Fruit fly (Drosophila melanogaster): ENCODE data around the gene nht.

nht gene

DNA sequence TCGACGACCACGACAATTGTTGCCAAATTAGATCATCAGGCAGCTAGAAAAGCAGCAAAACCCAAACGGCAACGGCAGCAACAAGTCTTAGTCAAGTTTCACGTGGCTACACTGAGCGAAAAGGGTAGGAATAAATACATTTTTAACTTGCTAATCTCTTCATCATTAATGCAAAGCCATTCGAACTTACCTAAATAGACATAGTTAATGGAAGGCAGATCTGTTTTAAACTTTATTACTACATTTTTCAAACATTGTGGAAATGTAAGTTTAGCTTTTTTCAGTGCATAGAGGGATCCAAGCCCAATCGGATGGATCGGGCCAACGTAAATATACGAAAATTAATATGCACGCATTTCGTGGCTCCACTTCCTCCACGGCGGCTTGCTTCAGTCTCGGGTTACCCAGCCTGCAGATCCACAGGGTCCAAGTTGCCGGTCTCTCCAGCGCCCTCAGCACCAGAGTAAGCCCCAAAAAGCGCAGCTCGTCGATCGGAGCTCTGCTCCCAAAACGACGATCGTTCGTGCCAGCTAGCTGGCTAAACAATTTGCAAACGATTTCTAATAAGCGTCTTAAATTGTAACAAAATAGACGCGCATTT is 18.6 kb upstream of the nht start:
- peak; percentile 31 for TF ChIP-seq Ets96B (tag; optimal IDR thresholded peaks at IDR 0.05)
- TF ChIP-seq OdsH (GFP tag; optimal IDR thresholded peaks at IDR 0.05) = peak; percentile 40
- TF ChIP-seq CG8632 (GFP tag; optimal IDR thresholded peaks at IDR 0.05) = no peak
- TF ChIP-seq CG10631 (GFP tag; optimal IDR thresholded peaks at IDR 0.05) = peak; percentile 45
- no peak for TF ChIP-seq CG11294 (GFP tag; IDR thresholded peaks at IDR 0.05)
- TF ChIP-seq CG9139 (GFP tag; optimal IDR thresholded peaks at IDR 0.05) = no peak
- TF ChIP-seq Hr39 (GFP tag; optimal IDR thresholded peaks at IDR 0.05) = peak; percentile 35
- TF ChIP-seq CG31627 (GFP tag; optimal IDR thresholded peaks at IDR 0.05) = peak; percentile 29
- no peak for TF ChIP-seq CG11762 (GFP tag; optimal IDR thresholded peaks at IDR 0.05; ENCODE audit: insufficient read depth)
- TF ChIP-seq acj6 (GFP tag; optimal IDR thresholded peaks at IDR 0.05) = peak; percentile 32
- peak; percentile 65; the same call in 1 of the 3 replicates for TF ChIP-seq CG6163 (GFP tag; IDR thresholded peaks at IDR 0.05)
- TF ChIP-seq Sox14 (GFP tag; optimal IDR thresholded peaks at IDR 0.05) = peak; percentile 22
- TF ChIP-seq Met (GFP tag; optimal IDR thresholded peaks at IDR 0.05) = peak; percentile 24
- no peak for TF ChIP-seq Blimp-1 (GFP tag; optimal IDR thresholded peaks at IDR 0.05)
- no peak for TF ChIP-seq CG1621 (tag; optimal IDR thresholded peaks at IDR 0.05)
- TF ChIP-seq Eip75B (GFP tag; optimal IDR thresholded peaks at IDR 0.05) = peak; percentile 30
- TF ChIP-seq CG8119 (GFP tag; IDR thresholded peaks at IDR 0.05) = peak; percentile 36; the same call in 1 of the 3 replicates
- no peak for TF ChIP-seq fkh (GFP tag; optimal IDR thresholded peaks at IDR 0.05)
- peak; percentile 39; the same call in 1 of the 2 replicates for TF ChIP-seq CG15336 (GFP tag; IDR thresholded peaks at IDR 0.05)
- TF ChIP-seq CG6854 (GFP tag; optimal IDR thresholded peaks at IDR 0.05) = no peak
- TF ChIP-seq cyc (GFP tag; optimal IDR thresholded peaks at IDR 0.05) = no peak
- TF ChIP-seq eg (GFP tag; IDR thresholded peaks at IDR 0.05) = no peak
- TF ChIP-seq Ets21C (GFP tag; optimal IDR thresholded peaks at IDR 0.05) = no peak
- peak; percentile 53 for TF ChIP-seq CG3919 (GFP tag; optimal IDR thresholded peaks at IDR 0.05)
- peak; percentile 30 for TF ChIP-seq CG34406 (GFP tag; optimal IDR thresholded peaks at IDR 0.05)
- TF ChIP-seq CG11902 (GFP tag; optimal IDR thresholded peaks at IDR 0.05) = no peak
- peak; percentile 31 for TF ChIP-seq achi (GFP tag; optimal IDR thresholded peaks at IDR 0.05)
- TF ChIP-seq Sox15 (GFP tag; optimal IDR thresholded peaks at IDR 0.05) = no peak
- TF ChIP-seq Smox (GFP tag; optimal IDR thresholded peaks at IDR 0.05) = no peak
- peak; percentile 17 for TF ChIP-seq net (GFP tag; optimal IDR thresholded peaks at IDR 0.05)
- no peak for TF ChIP-seq fd85E (GFP tag; optimal IDR thresholded peaks at IDR 0.05)
- peak in 1 of 2 experiments; percentile 2 for TF ChIP-seq salr (GFP tag; optimal IDR thresholded peaks at IDR 0.05)
- peak; percentile 32 for TF ChIP-seq CG3032 (tag; optimal IDR thresholded peaks at IDR 0.05)
- peak; percentile 8 for TF ChIP-seq svp (GFP tag)
- no peak for TF ChIP-seq vri (GFP tag; optimal IDR thresholded peaks at IDR 0.05)
- no peak for TF ChIP-seq Gug (GFP tag; IDR thresholded peaks at IDR 0.05)
- peak; percentile 15 for TF ChIP-seq CG10669 (GFP tag; optimal IDR thresholded peaks at IDR 0.05)
- TF ChIP-seq dsx (GFP tag; optimal IDR thresholded peaks at IDR 0.05; ENCODE audit: poor library complexity, severe bottlenecking) = no peak
- TF ChIP-seq Eip93F (GFP tag; optimal IDR thresholded peaks at IDR 0.05) = no peak
- TF ChIP-seq CG6276 (GFP tag; optimal IDR thresholded peaks at IDR 0.05) = no peak
- peak; percentile 8 for TF ChIP-seq fd59A (GFP tag; optimal IDR thresholded peaks at IDR 0.05)
- TF ChIP-seq CG6808 (GFP tag; optimal IDR thresholded peaks at IDR 0.05) = no peak
- no peak for TF ChIP-seq CG8319 (GFP tag; optimal IDR thresholded peaks at IDR 0.05)
- TF ChIP-seq CG16779 (tag; optimal IDR thresholded peaks at IDR 0.05) = no peak
- TF ChIP-seq CG32006 (GFP tag; optimal IDR thresholded peaks at IDR 0.05) = peak; percentile 19
- peak; percentile 12 for TF ChIP-seq lz (GFP tag; optimal IDR thresholded peaks at IDR 0.05)
- TF ChIP-seq CG6792 (GFP tag; optimal IDR thresholded peaks at IDR 0.05) = no peak
- no peak for TF ChIP-seq CG7368 (GFP tag; optimal IDR thresholded peaks at IDR 0.05)
- TF ChIP-seq Sox102F (GFP tag; optimal IDR thresholded peaks at IDR 0.05) = no peak
- TF ChIP-seq spab (GFP tag; optimal IDR thresholded peaks at IDR 0.05) = no peak
- TF ChIP-seq topi (GFP tag; optimal IDR thresholded peaks at IDR 0.05) = peak; percentile 15
- no peak for TF ChIP-seq Hr38 (GFP tag; optimal IDR thresholded peaks at IDR 0.05)
